Fruit fly (Drosophila melanogaster) whole organism, embryonic: Measurements from ENCODE around the gene Slu7.

Experiments used
- B-H1 ChIP-seq: fragments of 200-800 bp; sonication (Bioruptor generic); IDR thresholded peaks from 3 replicates; pipeline ENCODE4 v1.3.6; 2022; ENCODE audit warnings: missing biosample characterization, missing genetic modification characterization
- BEAF-32 ChIP-seq: fragments of 200-800 bp; sonication (Bioruptor generic); optimal IDR thresholded peaks from 3 replicates; lab custom pipeline; 2017; ENCODE audit warnings: missing biosample characterization, missing genetic modification characterization, mild to moderate bottlenecking, moderate library complexity, missing genetic modification reagents
- Bdp1 ChIP-seq: fragments of 200-800 bp; sonication (Bioruptor generic); optimal IDR thresholded peaks from 3 replicates; lab custom pipeline; 2016; ENCODE audit warnings: missing biosample characterization, missing genetic modification characterization
- Bteb2 ChIP-seq: fragments of 200-800 bp; sonication (Bioruptor generic); optimal IDR thresholded peaks from 2 replicates; lab custom pipeline; 2016; ENCODE audit warnings: missing biosample characterization, missing genetic modification characterization
- CG10431 ChIP-seq: fragments of 200-800 bp; sonication (Bioruptor generic); optimal IDR thresholded peaks from 3 replicates; lab custom pipeline; 2018; ENCODE audit warnings: missing biosample characterization, mild to moderate bottlenecking, missing genetic modification characterization
- CG11723 ChIP-seq: fragments of 200-800 bp; sonication (Bioruptor generic); optimal IDR thresholded peaks from 2 replicates; lab custom pipeline; 2017; ENCODE audit warnings: missing biosample characterization, mild to moderate bottlenecking, missing genetic modification characterization
- CG12104 ChIP-seq: fragments of 200-800 bp; sonication (Bioruptor generic); optimal IDR thresholded peaks from 3 replicates; lab custom pipeline; 2016; ENCODE audit warnings: missing biosample characterization, missing genetic modification characterization
- CG12219 ChIP-seq: fragments of 200-800 bp; sonication (Bioruptor generic); optimal IDR thresholded peaks from 3 replicates; lab custom pipeline; 2018; ENCODE audit warnings: missing biosample characterization, mild to moderate bottlenecking, missing genetic modification characterization
- CG12299 ChIP-seq: fragments of 200-800 bp; sonication (Bioruptor generic); optimal IDR thresholded peaks from 2 replicates; lab custom pipeline; 2018; ENCODE audit warnings: missing biosample characterization, mild to moderate bottlenecking, missing genetic modification characterization
- CG15011 ChIP-seq: fragments of 200-800 bp; sonication (Bioruptor generic); optimal IDR thresholded peaks from 3 replicates; lab custom pipeline; 2018; ENCODE audit warnings: missing biosample characterization, mild to moderate bottlenecking, missing genetic modification characterization
- CG16815 ChIP-seq: fragments of 200-800 bp; sonication (Bioruptor generic); optimal IDR thresholded peaks from 3 replicates; lab custom pipeline; 2017; ENCODE audit warnings: missing biosample characterization, mild to moderate bottlenecking, missing genetic modification characterization
- CG30431 ChIP-seq: fragments of 200-800 bp; sonication (Bioruptor generic); optimal IDR thresholded peaks from 2 replicates; lab custom pipeline; 2017; ENCODE audit warnings: missing biosample characterization, missing genetic modification characterization
- CG4617 ChIP-seq: fragments of 200-800 bp; sonication (Bioruptor generic); optimal IDR thresholded peaks from 3 replicates; lab custom pipeline; 2016; ENCODE audit warnings: missing biosample characterization, missing genetic modification characterization, borderline replicate concordance
- CG4820 ChIP-seq: fragments of 200-800 bp; sonication (Bioruptor generic); optimal IDR thresholded peaks from 3 replicates; lab custom pipeline; 2016; ENCODE audit warnings: missing biosample characterization, missing genetic modification characterization
- CG5245 ChIP-seq: fragments of 200-800 bp; sonication (Bioruptor generic); optimal IDR thresholded peaks from 3 replicates; lab custom pipeline; 2016; ENCODE audit warnings: missing biosample characterization, missing genetic modification characterization
- CG5953 ChIP-seq: fragments of 200-800 bp; sonication (Bioruptor generic); IDR thresholded peaks from 2 replicates; pipeline ENCODE4 v1.3.6; 2022; ENCODE audit warnings: missing biosample characterization, missing genetic modification characterization
- CG6254 ChIP-seq: fragments of 200-800 bp; sonication (Bioruptor generic); optimal IDR thresholded peaks from 3 replicates; lab custom pipeline; 2017; ENCODE audit warnings: mild to moderate bottlenecking, missing biosample characterization, missing genetic modification reagents, missing genetic modification characterization
- CG6654 ChIP-seq: fragments of 200-800 bp; sonication (Bioruptor generic); optimal IDR thresholded peaks from 2 replicates; lab custom pipeline; 2017; ENCODE audit warnings: missing biosample characterization, mild to moderate bottlenecking, missing genetic modification characterization
- CG6813 ChIP-seq: fragments of 200-800 bp; sonication (Bioruptor generic); optimal IDR thresholded peaks from 2 replicates; lab custom pipeline; 2017; ENCODE audit warnings: missing biosample characterization, missing genetic modification characterization, mild to moderate bottlenecking, moderate library complexity, missing genetic modification reagents
- CG6854 ChIP-seq: fragments of 200-800 bp; sonication (Bioruptor generic); optimal IDR thresholded peaks from 3 replicates; lab custom pipeline; 2017; ENCODE audit warnings: missing biosample characterization, mild to moderate bottlenecking, missing genetic modification characterization
- CG8765 ChIP-seq: fragments of 200-800 bp; sonication (Bioruptor generic); IDR thresholded peaks from 2 replicates; pipeline ENCODE4 v1.3.6; 2022; ENCODE audit warnings: missing biosample characterization, missing genetic modification characterization
- CG8924 ChIP-seq: fragments of 200-800 bp; optimal IDR thresholded peaks from 3 replicates; lab custom pipeline; 2019; ENCODE audit warnings: missing biosample characterization, mild to moderate bottlenecking, missing genetic modification characterization, moderate library complexity
- CG9876 ChIP-seq: fragments of 200-800 bp; sonication (Bioruptor generic); optimal IDR thresholded peaks from 2 replicates; lab custom pipeline; 2016; ENCODE audit warnings: missing biosample characterization, missing genetic modification characterization
- D ChIP-seq, 2 experiments: fragments of 200-800 bp in 1 of 2; fragments of >200 bp in 1 of 2; sonication (Bioruptor generic) in 1 of 2; optimal IDR thresholded peaks; 2 replicates in 1 of 2; 3 replicates in 1 of 2; lab custom pipeline; 2017; ENCODE audit warnings: mild to moderate bottlenecking in 1 of 2, missing biosample characterization in 1 of 2, missing genetic modification characterization in 1 of 2, missing genetic modification reagents in 1 of 2
- Dad ChIP-seq: fragments of 200-800 bp; sonication (Bioruptor generic); optimal IDR thresholded peaks from 3 replicates; lab custom pipeline; 2016; ENCODE audit warnings: missing biosample characterization, missing genetic modification characterization
- ERR ChIP-seq: fragments of 200-800 bp; sonication (Bioruptor generic); optimal IDR thresholded peaks from 2 replicates; lab custom pipeline; 2016; ENCODE audit warnings: missing biosample characterization, missing genetic modification characterization
- HHEX ChIP-seq: fragments of 200-800 bp; sonication (Bioruptor generic); optimal IDR thresholded peaks from 3 replicates; lab custom pipeline; 2017; ENCODE audit warnings: missing biosample characterization, mild to moderate bottlenecking, missing genetic modification characterization, missing genetic modification reagents
- Hr39 ChIP-seq: fragments of >200 bp; optimal IDR thresholded peaks from 2 replicates; lab custom pipeline; 2017
- Hsf ChIP-seq: fragments of 200-800 bp; sonication (Bioruptor generic); optimal IDR thresholded peaks from 3 replicates; lab custom pipeline; 2016; ENCODE audit warnings: missing biosample characterization, missing genetic modification characterization
- MTF-1 ChIP-seq: fragments of 200-800 bp; sonication (Bioruptor generic); optimal IDR thresholded peaks from 2 replicates; lab custom pipeline; 2018; ENCODE audit warnings: missing biosample characterization, mild to moderate bottlenecking, missing genetic modification characterization, borderline replicate concordance
- NC2α ChIP-seq: fragments of 200-800 bp; sonication (Bioruptor generic); optimal IDR thresholded peaks from 2 replicates; lab custom pipeline; 2016; ENCODE audit warnings: missing biosample characterization, missing genetic modification characterization
- Usf ChIP-seq: fragments of 200-800 bp; sonication (Bioruptor generic); optimal IDR thresholded peaks from 2 replicates; lab custom pipeline; 2017; ENCODE audit warnings: missing genotype, missing biosample characterization, missing genetic modification characterization
- aop ChIP-seq: fragments of 200-800 bp; sonication (Bioruptor generic); IDR thresholded peaks from 2 replicates; pipeline ENCODE4 v1.3.6; 2022; ENCODE audit warnings: missing biosample characterization, missing genetic modification characterization
- ash1 ChIP-seq: fragments of 200-800 bp; sonication (Bioruptor generic); optimal IDR thresholded peaks from 2 replicates; lab custom pipeline; 2018; ENCODE audit warnings: missing biosample characterization, mild to moderate bottlenecking, missing genetic modification characterization
- az2 ChIP-seq: fragments of 200-800 bp; sonication (Bioruptor generic); optimal IDR thresholded peaks from 3 replicates; lab custom pipeline; 2016; ENCODE audit warnings: missing biosample characterization, missing genetic modification characterization
- chif ChIP-seq, 2 experiments: fragments of 200-800 bp; sonication (Bioruptor generic); optimal IDR thresholded peaks; 3 replicates each; lab custom pipeline; 2016; ENCODE audit warnings: missing biosample characterization in 2 of 2, missing genetic modification characterization in 2 of 2
- dmrt99B ChIP-seq: fragments of 200-800 bp; sonication (Bioruptor generic); optimal IDR thresholded peaks from 2 replicates; lab custom pipeline; 2018; ENCODE audit warnings: missing biosample characterization, mild to moderate bottlenecking, missing genetic modification characterization, moderate library complexity
- grau ChIP-seq: fragments of 200-800 bp; optimal IDR thresholded peaks from 3 replicates; lab custom pipeline; 2019; ENCODE audit warnings: missing biosample characterization, mild to moderate bottlenecking, missing genetic modification characterization, moderate library complexity
- jigr1 ChIP-seq: fragments of 200-800 bp; sonication (Bioruptor generic); IDR thresholded peaks from 3 replicates; pipeline ENCODE4 v1.3.6; 2022; ENCODE audit warnings: missing biosample characterization, missing genetic modification characterization
- luna ChIP-seq: fragments of 200-800 bp; sonication (Bioruptor generic); optimal IDR thresholded peaks from 2 replicates; lab custom pipeline; 2016; ENCODE audit warnings: missing biosample characterization, missing genetic modification characterization
- org-1 ChIP-seq: fragments of 200-800 bp; sonication (Bioruptor generic); optimal IDR thresholded peaks from 2 replicates; lab custom pipeline; 2017; ENCODE audit warnings: missing biosample characterization, missing genetic modification characterization
- pita ChIP-seq: fragments of 200-800 bp; sonication (Bioruptor generic); optimal IDR thresholded peaks from 2 replicates; lab custom pipeline; 2017; ENCODE audit warnings: missing biosample characterization, mild to moderate bottlenecking, missing genetic modification characterization
- schlank ChIP-seq: fragments of 200-800 bp; sonication (Bioruptor generic); optimal IDR thresholded peaks from 2 replicates; lab custom pipeline; 2018; ENCODE audit warnings: missing biosample characterization, mild to moderate bottlenecking, missing genetic modification characterization
- sens ChIP-seq: fragments of 200-800 bp; sonication (Bioruptor generic); peaks from one replicate; lab custom pipeline; 2016; ENCODE audit warnings: missing biosample characterization, missing genetic modification characterization
- slou ChIP-seq: fragments of 200-800 bp; sonication (Bioruptor generic); optimal IDR thresholded peaks from 3 replicates; lab custom pipeline; 2016; ENCODE audit warnings: missing biosample characterization, missing genetic modification characterization
- sna ChIP-seq: fragments of 200-800 bp; sonication (Bioruptor generic); IDR thresholded peaks from 2 replicates; pipeline ENCODE4 v1.3.6; 2022; ENCODE audit warnings: missing biosample characterization, missing genetic modification characterization; ENCODE audit not compliant: partially characterized antibody
- tap ChIP-seq: fragments of 200-800 bp; optimal IDR thresholded peaks from 3 replicates; lab custom pipeline; 2019; ENCODE audit warnings: missing biosample characterization, mild to moderate bottlenecking, missing genetic modification characterization, moderate library complexity
- tll ChIP-seq, 2 experiments: fragments of 200-800 bp in 1 of 2; fragments of >200 bp in 1 of 2; sonication (Bioruptor generic) in 1 of 2; optimal IDR thresholded peaks; 2 replicates each; lab custom pipeline; 2017 to 2019; ENCODE audit warnings: missing biosample characterization in 2 of 2, missing genetic modification characterization in 2 of 2, mild to moderate bottlenecking in 1 of 2, moderate library complexity in 1 of 2
- vnd ChIP-seq: fragments of 200-800 bp; sonication (Bioruptor generic); IDR thresholded peaks from 3 replicates; pipeline ENCODE4 v1.3.6; 2022; ENCODE audit warnings: missing biosample characterization, missing genetic modification characterization; ENCODE audit not compliant: partially characterized antibody

The Slu7 gene

dm6 chr3R:29040526-29041195 lies 1.8 kb upstream of the Slu7 start (continued):
- no peak for TF ChIP-seq CG5245
- no peak for TF ChIP-seq aop (GFP tag; lab: Robert Waterston, UW)
- no peak for TF ChIP-seq dmrt99B
- no peak for TF ChIP-seq CG11723
- TF ChIP-seq slou, result peak; percentile 31
- TF ChIP-seq CG6254 (GFP tag; lab: Kevin White, UChicago), result no peak
- TF ChIP-seq MTF-1 (GFP tag; lab: Kevin White, UChicago), result no peak
- TF ChIP-seq ERR (GFP tag; lab: Kevin White, UChicago), result no peak
- no peak for TF ChIP-seq ash1 (GFP tag; lab: Kevin White, UChicago)
- no peak for TF ChIP-seq jigr1 (GFP tag; lab: Robert Waterston, UW)
- TF ChIP-seq CG8765 (GFP tag; lab: Robert Waterston, UW), result no peak
- TF ChIP-seq Dad (GFP tag; lab: Kevin White, UChicago), result no peak
- TF ChIP-seq Usf (GFP tag; lab: Kevin White, UChicago), result no peak
- peak; percentile 42 for TF ChIP-seq CG6654 (GFP tag; lab: Kevin White, UChicago)
- no peak for TF ChIP-seq luna (GFP tag; lab: Kevin White, UChicago)
- TF ChIP-seq az2 (GFP tag; lab: Kevin White, UChicago), result peak; percentile 70
- TF ChIP-seq org-1 (GFP tag; lab: Kevin White, UChicago), result peak; percentile 72
- peak; percentile 32 for TF ChIP-seq Hsf
- TF ChIP-seq tap (tag; lab: Kevin White, UChicago), result peak; percentile 71
- no peak for TF ChIP-seq CG4617 (GFP tag; lab: Kevin White, UChicago)
- peak; percentile 70 for TF ChIP-seq CG12104 (GFP tag; lab: Kevin White, UChicago)
- TF ChIP-seq grau (tag; lab: Kevin White, UChicago), result peak; percentile 82
- no peak for TF ChIP-seq Bteb2 (GFP tag; lab: Kevin White, UChicago)
- no peak for TF ChIP-seq CG5953
- peak; percentile 12 for TF ChIP-seq CG30431 (GFP tag; lab: Kevin White, UChicago)
- TF ChIP-seq CG15011 (GFP tag; lab: Kevin White, UChicago), result peak; percentile 65
- peak; percentile 15 for TF ChIP-seq CG12299 (tag; lab: Kevin White, UChicago)
- no peak for TF ChIP-seq D (optimal IDR thresholded peaks at IDR 0.05; lab: Kevin White, UChicago)
- TF ChIP-seq D (GFP tag; optimal IDR thresholded peaks at IDR 0.05; lab: Kevin White, UChicago), result peak; percentile 45
- TF ChIP-seq CG6854 (GFP tag; lab: Kevin White, UChicago), result peak; percentile 47
- TF ChIP-seq CG12219 (GFP tag; lab: Kevin White, UChicago), result peak; percentile 46
- TF ChIP-seq CG4820 (GFP tag; lab: Kevin White, UChicago), result peak; percentile 58
- TF ChIP-seq tll (GFP tag; optimal IDR thresholded peaks at IDR 0.05; lab: Kevin White, UChicago), result no peak
- TF ChIP-seq sens (GFP tag; lab: Kevin White, UChicago), result peak; percentile 78
- TF ChIP-seq CG6813 (GFP tag; lab: Kevin White, UChicago), result no peak
- no peak for TF ChIP-seq vnd (GFP tag; lab: Robert Waterston, UW)
- TF ChIP-seq pita (GFP tag; lab: Kevin White, UChicago), result no peak
- no peak for TF ChIP-seq Bdp1 (GFP tag; lab: Kevin White, UChicago)
- TF ChIP-seq CG16815 (GFP tag; lab: Kevin White, UChicago), result peak; percentile 22
- TF ChIP-seq CG8924, result peak; percentile 76
- peak; percentile 64 for TF ChIP-seq HHEX (GFP tag; lab: Kevin White, UChicago)
- TF ChIP-seq NC2α (GFP tag; lab: Kevin White, UChicago), result no peak
- TF ChIP-seq BEAF-32 (GFP tag; lab: Kevin White, UChicago), result no peak
- TF ChIP-seq Hr39 (lab: Kevin White, UChicago), result no peak
- peak; percentile 37; the same call in 1 of the 3 replicates for TF ChIP-seq B-H1
- TF ChIP-seq chif (GFP tag; optimal IDR thresholded peaks at IDR 0.05; lab: Kevin White, UChicago), result peak in 1 of 2 experiments; percentile 7
- TF ChIP-seq sna, result no peak
- TF ChIP-seq schlank, result no peak
- no peak for TF ChIP-seq CG10431 (GFP tag; lab: Kevin White, UChicago)
- no peak for TF ChIP-seq CG9876 (GFP tag; lab: Kevin White, UChicago)
